Worm (Caenorhabditis elegans) whole organism, mixed stage, embryonic: ENCODE results near the gene vep-2.

Experiments used
- bed-3 ChIP-seq: fragments of 200-800 bp; sonication (Bioruptor generic); optimal IDR thresholded peaks from 3 replicates; lab custom pipeline; 2018; ENCODE audit warnings: mild to moderate bottlenecking, missing genetic modification characterization, moderate library complexity, missing compliant biosample characterization
- blmp-1 ChIP-seq: fragments of 150-350 bp; optimal IDR thresholded peaks from 2 replicates; lab custom pipeline; 2014; ENCODE audit warnings: missing biosample characterization, missing genetic modification characterization
- ceh-39 ChIP-seq: fragments of 150-350 bp; optimal IDR thresholded peaks from 2 replicates; lab custom pipeline; 2014; ENCODE audit warnings: missing biosample characterization, missing genetic modification characterization
- ceh-43 ChIP-seq: fragments of 200-800 bp; sonication (Bioruptor generic); optimal IDR thresholded peaks from 2 replicates; lab custom pipeline; 2018; ENCODE audit warnings: mild to moderate bottlenecking, missing genetic modification characterization, moderate library complexity, missing compliant biosample characterization
- ceh-83 ChIP-seq: fragments of 200-800 bp; sonication (Bioruptor generic); optimal IDR thresholded peaks from 2 replicates; lab custom pipeline; 2018; ENCODE audit warnings: mild to moderate bottlenecking, missing genetic modification characterization, missing compliant biosample characterization
- ces-1 ChIP-seq: fragments of 150-350 bp; optimal IDR thresholded peaks from 2 replicates; lab custom pipeline; 2014; ENCODE audit warnings: missing biosample characterization, missing genetic modification reagents, missing genetic modification characterization
- cnd-1 ChIP-seq: fragments of 200-800 bp; sonication (Bioruptor generic); optimal IDR thresholded peaks from 2 replicates; lab custom pipeline; 2018; ENCODE audit warnings: mild to moderate bottlenecking, missing genetic modification characterization, missing compliant biosample characterization
- elt-1 ChIP-seq: sonication (generic microtip); optimal IDR thresholded peaks from 2 replicates; lab custom pipeline; 2017; ENCODE audit warnings: missing genetic modification characterization, mild to moderate bottlenecking, missing compliant biosample characterization, antibody characterized with exemption, moderate library complexity, borderline replicate concordance; ENCODE audit not compliant: insufficient read depth
- elt-3 ChIP-seq: fragments of 150-350 bp; optimal IDR thresholded peaks from 2 replicates; lab custom pipeline; 2014; ENCODE audit warnings: missing biosample characterization, missing genetic modification characterization
- flh-1 ChIP-seq: fragments of 200-800 bp; sonication (Bioruptor generic); optimal IDR thresholded peaks from 2 replicates; lab custom pipeline; 2018; ENCODE audit warnings: mild to moderate bottlenecking, missing genetic modification characterization, moderate library complexity, missing compliant biosample characterization
- ham-2 ChIP-seq: fragments of 200-800 bp; sonication (Bioruptor generic); optimal IDR thresholded peaks from 2 replicates; lab custom pipeline; 2018; ENCODE audit warnings: mild to moderate bottlenecking, missing genetic modification characterization, missing compliant biosample characterization
- hlh-1 ChIP-seq: fragments of 150-350 bp; optimal IDR thresholded peaks from 2 replicates; lab custom pipeline; 2014; ENCODE audit warnings: missing biosample characterization, missing genetic modification reagents, missing genetic modification characterization
- lin-13 ChIP-seq: fragments of 150-350 bp; optimal IDR thresholded peaks from 2 replicates; lab custom pipeline; 2014; ENCODE audit warnings: missing biosample characterization, missing genetic modification characterization
- lin-32 ChIP-seq: fragments of 200-800 bp; sonication (Bioruptor generic); optimal IDR thresholded peaks from 2 replicates; lab custom pipeline; 2018; ENCODE audit warnings: mild to moderate bottlenecking, missing genetic modification characterization, missing compliant biosample characterization
- lsy-2 ChIP-seq: fragments of 150-350 bp; optimal IDR thresholded peaks from 2 replicates; lab custom pipeline; 2014; ENCODE audit warnings: missing biosample characterization, missing genetic modification characterization
- mab-5 ChIP-seq: fragments of 150-350 bp; optimal IDR thresholded peaks from 2 replicates; lab custom pipeline; 2014; ENCODE audit warnings: missing biosample characterization, missing genetic modification characterization
- mep-1 ChIP-seq: fragments of 150-350 bp; optimal IDR thresholded peaks from 2 replicates; lab custom pipeline; 2017; ENCODE audit warnings: missing biosample characterization, missing genetic modification reagents, missing genetic modification characterization, inconsistent platforms
- mls-2 ChIP-seq: sonication (generic microtip); optimal IDR thresholded peaks from 2 replicates; lab custom pipeline; 2016; ENCODE audit warnings: mild to moderate bottlenecking, missing genetic modification characterization, moderate library complexity, missing compliant biosample characterization
- nhr-2 ChIP-seq: fragments of 150-350 bp; optimal IDR thresholded peaks from 2 replicates; lab custom pipeline; 2014; ENCODE audit warnings: missing biosample characterization, missing genetic modification characterization
- nhr-237 ChIP-seq: fragments of 150-350 bp; optimal IDR thresholded peaks from 2 replicates; lab custom pipeline; 2014; ENCODE audit warnings: missing biosample characterization, missing genetic modification characterization
- nhr-28 ChIP-seq: fragments of 150-350 bp; optimal IDR thresholded peaks from 2 replicates; lab custom pipeline; 2014; ENCODE audit warnings: missing biosample characterization, missing genetic modification characterization
- nhr-76 ChIP-seq: sonication (generic microtip); optimal IDR thresholded peaks from 2 replicates; lab custom pipeline; 2017; ENCODE audit warnings: missing biosample characterization, missing genetic modification characterization
- pha-4 ChIP-seq: fragments of 150-350 bp; optimal IDR thresholded peaks from 2 replicates; lab custom pipeline; 2018; ENCODE audit warnings: missing biosample characterization, missing genetic modification reagents, missing genetic modification characterization
- sem-2 ChIP-seq: fragments of 200-800 bp; sonication (Bioruptor generic); optimal IDR thresholded peaks from 2 replicates; lab custom pipeline; 2018; ENCODE audit warnings: mild to moderate bottlenecking, missing genetic modification characterization, missing compliant biosample characterization
- snpc-4 ChIP-seq: fragments of 150-350 bp; optimal IDR thresholded peaks from 2 replicates; lab custom pipeline; 2014; ENCODE audit warnings: missing biosample characterization, missing genetic modification characterization
- sptf-1 ChIP-seq: sonication (generic microtip); optimal IDR thresholded peaks from 2 replicates; lab custom pipeline; 2017; ENCODE audit warnings: mild to moderate bottlenecking, missing genetic modification characterization, moderate library complexity, missing compliant biosample characterization
- tbx-8 ChIP-seq: fragments of 200-800 bp; sonication (Bioruptor generic); optimal IDR thresholded peaks from 2 replicates; lab custom pipeline; 2018; ENCODE audit warnings: mild to moderate bottlenecking, missing genetic modification characterization, moderate library complexity, missing compliant biosample characterization
- unc-120 ChIP-seq: sonication (generic microtip); optimal IDR thresholded peaks from 2 replicates; lab custom pipeline; 2017; ENCODE audit warnings: missing genetic modification characterization, missing compliant biosample characterization; ENCODE audit not compliant: poor library complexity, severe bottlenecking
- unc-62 ChIP-seq: fragments of 150-350 bp; optimal IDR thresholded peaks from 2 replicates; lab custom pipeline; 2014; ENCODE audit warnings: missing biosample characterization, missing genetic modification reagents, missing genetic modification characterization
- zip-8 ChIP-seq: fragments of 150-350 bp; optimal IDR thresholded peaks from 2 replicates; lab custom pipeline; 2014; ENCODE audit warnings: missing biosample characterization, missing genetic modification characterization
- ztf-11 ChIP-seq: fragments of 150-350 bp; optimal IDR thresholded peaks from 2 replicates; lab custom pipeline; 2014; ENCODE audit warnings: missing biosample characterization, missing genetic modification characterization

Gene vep-2

ce11 chrX:3611740-3612139, 16.4 kb upstream of the vep-2 start:
- TF ChIP-seq zip-8 (no peak), sem-2 (GFP tag; lab: Kevin White, UChicago) (no peak), ceh-43 (GFP tag; lab: Kevin White, UChicago) (no peak), cnd-1 (no peak), mab-5 (tag; lab: Kevin White, UChicago) (no peak), mep-1 (tag; lab: Kevin White, UChicago) (no peak), unc-120 (tag; lab: Kevin White, UChicago) (no peak), nhr-76 (tag; lab: Kevin White, UChicago) (no peak), ztf-11 (tag; lab: Kevin White, UChicago) (no peak), bed-3 (no peak), pha-4 (tag; lab: Kevin White, UChicago) (no peak), nhr-237 (tag; lab: Kevin White, UChicago) (no peak), nhr-2 (no peak), elt-3 (tag; lab: Kevin White, UChicago) (no peak), nhr-28 (tag; lab: Kevin White, UChicago) (no peak), ceh-39 (tag; lab: Kevin White, UChicago) (no peak), ham-2 (GFP tag; lab: Kevin White, UChicago) (no peak), unc-62 (GFP tag; lab: Kevin White, UChicago) (no peak), sptf-1 (tag; lab: Kevin White, UChicago) (no peak), mls-2 (tag; lab: Kevin White, UChicago) (no peak)

DNA sequence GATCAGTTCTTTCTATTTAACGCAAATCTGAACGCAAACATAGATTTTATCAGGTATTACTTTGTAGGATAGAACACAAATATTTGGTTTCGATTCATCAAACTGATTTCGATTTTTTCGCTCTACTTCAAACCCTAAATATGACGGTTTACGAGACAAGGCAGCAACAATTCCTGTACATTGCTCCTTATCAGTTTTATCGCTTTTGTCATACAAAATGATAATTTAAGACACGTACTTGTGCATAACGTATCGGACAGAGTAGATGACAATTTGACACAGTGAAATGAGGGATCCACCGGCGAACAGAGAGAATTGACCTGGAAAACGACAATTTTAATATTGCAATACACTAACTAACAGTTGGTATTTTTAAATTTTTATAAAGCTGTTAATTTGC, 14.5 kb upstream of the vep-2 start:
- no peak for TF ChIP-seq pha-4 (tag; lab: Kevin White, UChicago)
- TF ChIP-seq elt-1 (tag; lab: Kevin White, UChicago) = no peak
- no peak for TF ChIP-seq sptf-1 (tag; lab: Kevin White, UChicago)
- no peak for TF ChIP-seq lin-13 (tag; lab: Kevin White, UChicago)
- no peak for TF ChIP-seq mls-2 (tag; lab: Kevin White, UChicago)
- no peak for TF ChIP-seq ceh-83 (GFP tag; lab: Kevin White, UChicago)
- TF ChIP-seq ceh-43 (GFP tag; lab: Kevin White, UChicago) = no peak
- TF ChIP-seq nhr-237 (tag; lab: Kevin White, UChicago) = no peak
- no peak for TF ChIP-seq flh-1 (GFP tag; lab: Kevin White, UChicago)

DNA sequence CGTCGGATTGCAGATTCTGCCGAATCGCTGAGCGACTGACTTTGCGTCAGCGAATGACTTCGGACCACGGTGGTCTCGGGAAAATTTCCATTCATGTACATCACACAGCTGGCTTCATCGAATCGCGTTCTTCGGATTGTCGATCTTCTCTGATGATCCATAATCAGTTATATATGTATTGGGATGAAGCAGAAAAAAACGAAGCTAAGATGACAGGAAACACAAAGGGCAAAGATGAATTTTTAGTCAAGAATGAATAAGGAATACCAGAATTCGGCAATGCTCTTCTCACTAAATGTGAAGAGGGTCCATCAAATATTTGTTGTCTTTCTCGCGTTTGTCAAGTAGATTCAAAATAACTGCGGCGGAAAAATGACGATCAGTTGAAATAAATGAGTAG, 10.9 kb upstream of the vep-2 start, which contains the start of gene del-9:
Gene del-9 (minus strand): TSS at position 101 of the 400 bp plus-strand sequence.
- TF ChIP-seq nhr-237 (tag; lab: Kevin White, UChicago) = no peak
- no peak for TF ChIP-seq snpc-4 (tag; lab: Kevin White, UChicago)
- no peak for TF ChIP-seq elt-3 (tag; lab: Kevin White, UChicago)
- no peak for TF ChIP-seq hlh-1 (tag; lab: Kevin White, UChicago)
- no peak for TF ChIP-seq sem-2 (GFP tag; lab: Kevin White, UChicago)
- TF ChIP-seq ham-2 (GFP tag; lab: Kevin White, UChicago) = no peak
- TF ChIP-seq lsy-2 (tag; lab: Kevin White, UChicago) = no peak
- TF ChIP-seq sptf-1 (tag; lab: Kevin White, UChicago) = no peak
- TF ChIP-seq nhr-28 (tag; lab: Kevin White, UChicago) = no peak
- no peak for TF ChIP-seq ces-1 (GFP tag; lab: Kevin White, UChicago)
- TF ChIP-seq elt-1 (tag; lab: Kevin White, UChicago) = no peak
- no peak for TF ChIP-seq lin-13 (tag; lab: Kevin White, UChicago)
- no peak for TF ChIP-seq bed-3
- no peak for TF ChIP-seq unc-120 (tag; lab: Kevin White, UChicago)
- TF ChIP-seq mab-5 (tag; lab: Kevin White, UChicago) = no peak
- TF ChIP-seq lin-32 (GFP tag; lab: Kevin White, UChicago) = no peak
- no peak for TF ChIP-seq zip-8
- no peak for TF ChIP-seq nhr-2
- TF ChIP-seq blmp-1 = no peak
- TF ChIP-seq tbx-8 (GFP tag; lab: Kevin White, UChicago) = no peak

- TF ChIP-seq ces-1 (GFP tag; lab: Kevin White, UChicago) (peak; percentile 92), snpc-4 (tag; lab: Kevin White, UChicago) (no peak)
- TF ChIP-seq, all 35 proteins: peak for 1
These were observed 9.3 kb upstream of the vep-2 start for ce11 chrX:3618842-3619241.
